Worm (Caenorhabditis elegans): ENCODE data around the gene srx-95.

DNA sequence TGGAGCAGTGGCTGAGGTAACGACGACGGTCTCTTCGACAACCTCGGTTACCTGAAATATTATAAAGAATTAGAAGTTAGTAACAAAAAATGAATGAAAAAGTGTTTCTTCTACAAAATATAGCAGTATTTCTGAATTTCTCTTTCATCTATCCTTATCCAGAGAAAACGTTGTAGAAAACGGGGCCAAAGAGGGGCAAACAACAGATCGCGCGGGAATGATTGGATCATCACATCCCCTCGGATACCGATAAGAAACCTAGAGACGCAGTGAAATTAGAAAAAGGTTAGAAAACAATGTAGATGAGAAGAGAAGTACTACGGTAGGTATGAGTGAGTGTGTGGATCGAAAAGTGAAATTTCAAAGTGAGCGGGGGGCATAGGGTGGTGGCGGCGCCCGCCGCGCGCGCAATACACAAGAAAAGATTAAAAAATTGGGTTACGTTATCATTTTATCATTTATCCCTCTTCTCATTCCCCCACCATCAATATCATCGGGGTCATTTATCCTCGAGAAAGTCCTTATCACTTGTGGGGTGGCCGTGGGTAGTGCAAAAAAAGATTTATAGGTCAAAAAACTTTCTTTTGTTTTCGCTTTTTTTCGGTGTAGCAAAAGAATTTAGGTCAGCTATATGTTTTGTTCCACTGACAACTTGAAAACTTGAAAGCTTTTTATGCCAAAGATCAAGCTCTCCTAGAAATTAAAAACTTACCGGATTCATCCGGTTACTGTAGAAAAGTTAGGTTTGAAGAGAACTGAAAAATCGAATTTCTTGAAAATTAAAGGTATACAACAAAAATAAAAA, 42.2 kb downstream of the srx-95 start, which contains the start of the genes dpy-10 and T14B4.19:
- no peak for TF ChIP-seq snu-23 (GFP tag; optimal IDR thresholded peaks at IDR 0.05)
- TF ChIP-seq nhr-77 (tag; optimal IDR thresholded peaks at IDR 0.05) = no peak
- no peak for TF ChIP-seq ceh-90 (tag; optimal IDR thresholded peaks at IDR 0.05)
